Fruit fly (Drosophila melanogaster) whole organism, prepupa: Measurements from ENCODE around the gene CG17108.
A peak's percentile ranks its signal among the peaks of the same experiment; 100 is the strongest.

Source experiments
- CG10631 ChIP-seq: fragments of 200-800 bp; sonication (Bioruptor generic); optimal IDR thresholded peaks from 2 replicates; lab custom pipeline; 2016; ENCODE audit warnings: missing biosample characterization, missing genetic modification characterization
- CG11294 ChIP-seq: fragments of 200-800 bp; sonication (Bioruptor generic); IDR thresholded peaks from 2 replicates; pipeline ENCODE4 v1.3.6; 2022; ENCODE audit warnings: missing biosample characterization, missing genetic modification characterization
- CG1621 ChIP-seq: fragments of 200-800 bp; sonication (Bioruptor generic); optimal IDR thresholded peaks from 3 replicates; lab custom pipeline; 2018; ENCODE audit warnings: missing biosample characterization, mild to moderate bottlenecking, missing genetic modification characterization
- CG34406 ChIP-seq: fragments of 200-800 bp; sonication (Bioruptor generic); optimal IDR thresholded peaks from 3 replicates; lab custom pipeline; 2016; ENCODE audit warnings: missing biosample characterization, missing genetic modification characterization
- CG3919 ChIP-seq: fragments of 200-800 bp; sonication (Bioruptor generic); optimal IDR thresholded peaks from 3 replicates; lab custom pipeline; 2016; ENCODE audit warnings: missing biosample characterization, missing genetic modification characterization
- CG4318 ChIP-seq: fragments of 200-800 bp; sonication (Bioruptor generic); optimal IDR thresholded peaks from 3 replicates; lab custom pipeline; 2017; ENCODE audit warnings: missing biosample characterization, mild to moderate bottlenecking, missing genetic modification characterization
- CG6163 ChIP-seq: fragments of 200-800 bp; sonication (Bioruptor generic); IDR thresholded peaks from 3 replicates; pipeline ENCODE4 v1.3.6; 2022; ENCODE audit warnings: missing biosample characterization, missing genetic modification characterization
- CG6276 ChIP-seq: fragments of 200-800 bp; sonication (Bioruptor generic); optimal IDR thresholded peaks from 2 replicates; lab custom pipeline; 2017; ENCODE audit warnings: missing biosample characterization, mild to moderate bottlenecking, missing genetic modification characterization
- CG6792 ChIP-seq: fragments of 200-800 bp; sonication (Bioruptor generic); optimal IDR thresholded peaks from 3 replicates; lab custom pipeline; 2016; ENCODE audit warnings: missing biosample characterization, missing genetic modification characterization
- CG6808 ChIP-seq: fragments of 200-800 bp; sonication (Bioruptor generic); optimal IDR thresholded peaks from 3 replicates; lab custom pipeline; 2017; ENCODE audit warnings: missing biosample characterization, missing genetic modification characterization, mild to moderate bottlenecking, moderate library complexity, missing genetic modification reagents
- CG6854 ChIP-seq: fragments of 200-800 bp; sonication (Bioruptor generic); optimal IDR thresholded peaks from 2 replicates; lab custom pipeline; 2017; ENCODE audit warnings: missing biosample characterization, mild to moderate bottlenecking, missing genetic modification characterization
- CG8119 ChIP-seq: fragments of 200-800 bp; sonication (Bioruptor generic); IDR thresholded peaks from 3 replicates; pipeline ENCODE4 v1.3.6; 2022; ENCODE audit warnings: missing biosample characterization, missing genetic modification characterization
- CG8319 ChIP-seq: fragments of 200-800 bp; sonication (Bioruptor generic); optimal IDR thresholded peaks from 3 replicates; lab custom pipeline; 2016; ENCODE audit warnings: missing biosample characterization, missing genetic modification characterization
- CG8632 ChIP-seq: fragments of 200-800 bp; sonication (Bioruptor generic); optimal IDR thresholded peaks from 3 replicates; lab custom pipeline; 2016; ENCODE audit warnings: missing biosample characterization, missing genetic modification characterization
- CG9139 ChIP-seq: fragments of 200-800 bp; sonication (Bioruptor generic); optimal IDR thresholded peaks from 3 replicates; lab custom pipeline; 2017; ENCODE audit warnings: missing biosample characterization, mild to moderate bottlenecking, missing genetic modification characterization
- Eip75B ChIP-seq: fragments of 200-800 bp; sonication (Bioruptor generic); optimal IDR thresholded peaks from 3 replicates; lab custom pipeline; 2016; ENCODE audit warnings: missing biosample characterization, missing genetic modification characterization
- Eip78C ChIP-seq: fragments of 200-800 bp; sonication (Bioruptor generic); peaks from one replicate; lab custom pipeline; 2016; ENCODE audit warnings: missing biosample characterization, missing genetic modification characterization
- Eip93F ChIP-seq: fragments of 200-800 bp; sonication (Bioruptor generic); optimal IDR thresholded peaks from 2 replicates; lab custom pipeline; 2016; ENCODE audit warnings: missing biosample characterization, mild to moderate bottlenecking, missing genetic modification characterization
- Ets21C ChIP-seq: fragments of 200-800 bp; sonication (Bioruptor generic); optimal IDR thresholded peaks from 3 replicates; lab custom pipeline; 2016; ENCODE audit warnings: missing biosample characterization, missing genetic modification characterization
- Ets96B ChIP-seq: fragments of 200-800 bp; optimal IDR thresholded peaks from 2 replicates; lab custom pipeline; 2019; ENCODE audit warnings: missing biosample characterization, mild to moderate bottlenecking, missing genetic modification characterization, moderate library complexity
- Hr39 ChIP-seq: fragments of 200-800 bp; sonication (Bioruptor generic); optimal IDR thresholded peaks from 2 replicates; lab custom pipeline; 2016; ENCODE audit warnings: missing biosample characterization, missing genetic modification characterization
- Hr4 ChIP-seq: fragments of 200-800 bp; sonication (Bioruptor generic); optimal IDR thresholded peaks from 3 replicates; lab custom pipeline; 2016; ENCODE audit warnings: missing biosample characterization, missing genetic modification characterization
- OdsH ChIP-seq: fragments of 200-800 bp; sonication (Bioruptor generic); optimal IDR thresholded peaks from 3 replicates; lab custom pipeline; 2016; ENCODE audit warnings: missing biosample characterization, missing genetic modification characterization
- Smox ChIP-seq: fragments of 200-800 bp; sonication (Bioruptor generic); optimal IDR thresholded peaks from 3 replicates; lab custom pipeline; 2016; ENCODE audit warnings: missing biosample characterization, missing genetic modification characterization
- achi ChIP-seq: fragments of 200-800 bp; sonication (Bioruptor generic); optimal IDR thresholded peaks from 3 replicates; lab custom pipeline; 2016; ENCODE audit warnings: missing biosample characterization, missing genetic modification characterization
- acj6 ChIP-seq: fragments of 200-800 bp; sonication (Bioruptor generic); optimal IDR thresholded peaks from 3 replicates; lab custom pipeline; 2016; ENCODE audit warnings: missing biosample characterization, missing genetic modification characterization
- eg ChIP-seq: fragments of 200-800 bp; sonication (Bioruptor generic); IDR thresholded peaks from 3 replicates; pipeline ENCODE4 v1.3.6; 2022; ENCODE audit warnings: missing biosample characterization, missing genetic modification characterization
- fkh ChIP-seq: fragments of 200-800 bp; sonication (Bioruptor generic); optimal IDR thresholded peaks from 3 replicates; lab custom pipeline; 2017; ENCODE audit warnings: missing biosample characterization, mild to moderate bottlenecking, missing genetic modification characterization, moderate library complexity
- net ChIP-seq: fragments of 200-800 bp; sonication (Bioruptor generic); optimal IDR thresholded peaks from 3 replicates; lab custom pipeline; 2016; ENCODE audit warnings: missing biosample characterization, missing genetic modification characterization
- pdm3 ChIP-seq: fragments of 200-800 bp; sonication (Bioruptor generic); optimal IDR thresholded peaks from 3 replicates; lab custom pipeline; 2016; ENCODE audit warnings: missing biosample characterization, missing genetic modification characterization
- spab ChIP-seq: fragments of 200-800 bp; sonication (Bioruptor generic); optimal IDR thresholded peaks from 2 replicates; lab custom pipeline; 2017; ENCODE audit warnings: missing biosample characterization, mild to moderate bottlenecking, missing genetic modification characterization, missing genetic modification reagents
- ss ChIP-seq, 2 experiments: fragments of 200-800 bp; sonication (Bioruptor generic); optimal IDR thresholded peaks; 2 replicates in 1 of 2; 3 replicates in 1 of 2; lab custom pipeline; 2017 to 2018; ENCODE audit warnings: mild to moderate bottlenecking in 2 of 2, missing biosample characterization in 2 of 2, missing genetic modification characterization in 2 of 2, moderate library complexity in 1 of 2
- svp ChIP-seq: fragments of 200-800 bp; sonication (Bioruptor generic); peaks from one replicate; lab custom pipeline; 2016; ENCODE audit warnings: missing biosample characterization, missing genetic modification characterization
- topi ChIP-seq: fragments of 200-800 bp; sonication (Bioruptor generic); optimal IDR thresholded peaks from 3 replicates; lab custom pipeline; 2016; ENCODE audit warnings: missing biosample characterization, missing genetic modification characterization
- vri ChIP-seq: fragments of 200-800 bp; sonication (Bioruptor generic); optimal IDR thresholded peaks from 3 replicates; lab custom pipeline; 2016; ENCODE audit warnings: missing biosample characterization, mild to moderate bottlenecking, missing genetic modification characterization

CG17108 gene

dm6 chr2L:10661490-10662240 is 32.2 kb downstream of the CG17108 start, which contains the start of gene CG31871 (continued):
- TF ChIP-seq ss (GFP tag; optimal IDR thresholded peaks at IDR 0.05; lab: Kevin White, UChicago) (peak; percentile 9 to 39), acj6 (peak; percentile 69), Eip78C (GFP tag; lab: Kevin White, UChicago) (peak; percentile 88), achi (GFP tag; lab: Kevin White, UChicago) (peak; percentile 80), pdm3 (GFP tag; lab: Kevin White, UChicago) (peak; percentile 61), CG34406 (peak; percentile 43), CG9139 (GFP tag; lab: Kevin White, UChicago) (no peak), Smox (GFP tag; lab: Kevin White, UChicago) (no peak), CG6163 (peak; percentile 70), CG8319 (GFP tag; lab: Kevin White, UChicago) (no peak), Eip93F (GFP tag; lab: Kevin White, UChicago) (no peak), Eip75B (GFP tag; lab: Kevin White, UChicago) (peak; percentile 50), CG6792 (GFP tag; lab: Kevin White, UChicago) (peak; percentile 25), net (peak; percentile 76)

DNA sequence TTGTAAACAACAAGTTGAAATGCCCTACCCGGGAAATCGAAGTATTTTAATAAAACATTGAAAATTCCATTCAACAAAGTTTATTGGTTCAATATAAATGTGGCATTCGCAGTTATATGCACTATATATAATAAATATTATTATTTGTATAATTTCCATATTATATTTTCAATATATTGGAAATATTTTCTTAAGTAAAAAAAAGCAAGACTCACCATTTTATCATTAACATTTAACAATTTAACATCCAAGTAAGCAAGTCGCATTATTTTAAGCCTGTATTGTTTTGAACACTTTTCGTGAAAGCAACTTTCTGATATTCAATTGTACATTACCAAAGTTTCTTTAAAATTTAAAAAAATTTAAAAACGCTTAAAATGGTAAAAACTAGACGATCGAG is 35.9 kb downstream of the CG17108 start, which contains the start of gene CG45690:
TSS of gene CG45690 (plus strand) at position 301 of the 400 bp plus-strand sequence.
- TF ChIP-seq CG8119: no peak
- no peak for TF ChIP-seq CG6808
- TF ChIP-seq Hr4 (GFP tag; lab: Kevin White, UChicago): no peak
- no peak for TF ChIP-seq Ets21C (GFP tag; lab: Kevin White, UChicago)
- TF ChIP-seq CG11294 (GFP tag; lab: Robert Waterston, UW): no peak
- TF ChIP-seq Ets96B: no peak
- TF ChIP-seq vri (GFP tag; lab: Kevin White, UChicago): no peak
- no peak for TF ChIP-seq Hr39 (GFP tag; lab: Kevin White, UChicago)
- TF ChIP-seq OdsH (GFP tag; lab: Kevin White, UChicago): no peak
- no peak for TF ChIP-seq CG10631 (GFP tag; lab: Kevin White, UChicago)

dm6 chr2L:10654520-10654919 is 39.4 kb downstream of the CG17108 start:
- TF ChIP-seq acj6 (no peak), topi (GFP tag; lab: Kevin White, UChicago) (no peak), CG4318 (GFP tag; lab: Kevin White, UChicago) (no peak), achi (GFP tag; lab: Kevin White, UChicago) (no peak), CG8632 (no peak), fkh (no peak), Smox (GFP tag; lab: Kevin White, UChicago) (no peak), CG6792 (GFP tag; lab: Kevin White, UChicago) (no peak), svp (GFP tag; lab: Kevin White, UChicago) (no peak), CG6276 (GFP tag; lab: Kevin White, UChicago) (no peak), CG1621 (tag; lab: Kevin White, UChicago) (no peak), CG6854 (GFP tag; lab: Kevin White, UChicago) (no peak), OdsH (GFP tag; lab: Kevin White, UChicago) (no peak), eg (GFP tag; lab: Robert Waterston, UW) (no peak), CG9139 (GFP tag; lab: Kevin White, UChicago) (no peak), spab (no peak)

dm6 chr2L:10651313-10651712 is 42.6 kb downstream of the CG17108 start, which contains the start of gene dbf:
dbf (plus strand) TSS chr2L:10651613.
- TF ChIP-seq fkh (no peak), Ets21C (GFP tag; lab: Kevin White, UChicago) (no peak), CG3919 (GFP tag; lab: Kevin White, UChicago) (no peak), CG8319 (GFP tag; lab: Kevin White, UChicago) (no peak), spab (no peak), Hr39 (GFP tag; lab: Kevin White, UChicago) (no peak)
